Worm (Caenorhabditis elegans): ENCODE data around the gene srh-128.

Gene srh-128

DNA sequence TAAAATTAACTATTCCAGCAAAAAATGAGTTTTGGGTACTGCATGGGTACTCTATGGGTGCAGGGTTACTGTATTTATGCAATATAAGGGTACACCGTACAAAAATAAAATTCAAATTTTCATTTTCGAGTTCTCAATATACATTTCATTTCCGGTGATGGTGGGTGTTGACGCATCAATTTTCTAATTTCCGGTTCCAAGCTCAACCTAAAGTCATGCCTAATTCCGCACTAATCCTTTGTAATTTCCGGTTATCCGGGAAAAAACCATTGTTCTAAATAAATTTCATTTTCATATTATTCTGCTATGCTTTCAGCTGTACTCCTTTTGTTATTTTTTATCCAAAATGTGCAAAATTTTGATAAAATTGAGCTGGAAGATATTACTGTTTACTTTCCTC lies 45.7 kb downstream of the srh-128 start, which contains the start of gene gcy-21:
Gene gcy-21, plus strand, starts transcription at position 301 of the 400 bp plus-strand sequence.
- TF ChIP-seq unc-62 (GFP tag; optimal IDR thresholded peaks at IDR 0.05) (no peak), mab-5 (tag; optimal IDR thresholded peaks at IDR 0.05) (no peak), unc-55 (GFP tag; optimal IDR thresholded peaks at IDR 0.05) (no peak), skn-1 (tag; optimal IDR thresholded peaks at IDR 0.05) (no peak), nhr-25 (tag; optimal IDR thresholded peaks at IDR 0.05) (no peak), alr-1 (tag; optimal IDR thresholded peaks at IDR 0.05) (no peak)

DNA sequence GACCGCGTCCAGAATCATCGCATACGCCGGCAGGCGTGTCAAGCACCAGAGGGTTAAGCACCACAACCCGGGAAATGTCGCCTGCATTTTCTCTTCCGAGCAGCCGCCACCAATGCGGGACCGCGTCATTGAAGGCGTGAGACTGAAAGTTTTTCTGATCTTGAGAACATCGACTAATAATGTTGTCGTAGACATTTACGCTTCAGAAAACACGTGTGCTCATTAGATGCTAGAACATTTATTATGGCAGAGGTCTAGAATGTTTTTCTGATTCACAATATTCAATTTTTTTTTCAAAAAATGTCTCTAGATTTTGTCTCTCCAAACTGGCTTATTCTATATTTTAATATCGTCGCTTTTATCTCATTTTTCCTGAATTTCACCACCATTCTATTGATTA lies 48.5 kb downstream of the srh-128 start, which contains the start of gene sri-47:
Gene sri-47, plus strand, starts transcription at position 301 of the 400 bp plus-strand sequence.
- TF ChIP-seq blmp-1 (tag; optimal IDR thresholded peaks at IDR 0.05; ENCODE audit: insufficient read depth) (no peak), gmeb-1 (tag; optimal IDR thresholded peaks at IDR 0.05) (no peak), aly-2 (tag; optimal IDR thresholded peaks at IDR 0.05) (no peak), crh-2 (tag; optimal IDR thresholded peaks at IDR 0.05) (no peak), F13H6.1 (tag; optimal IDR thresholded peaks at IDR 0.05) (no peak), zag-1 (tag; optimal IDR thresholded peaks at IDR 0.05) (no peak), Y55F3AM.14 (GFP tag; optimal IDR thresholded peaks at IDR 0.05) (no peak), ZK546.5 (tag; optimal IDR thresholded peaks at IDR 0.05) (no peak), ztf-4 (tag; optimal IDR thresholded peaks at IDR 0.05) (no peak), mab-5 (tag; optimal IDR thresholded peaks at IDR 0.05) (no peak), lin-11 (tag; optimal IDR thresholded peaks at IDR 0.05) (no peak), nhr-129 (tag; optimal IDR thresholded peaks at IDR 0.05) (no peak), snpc-4 (tag; optimal IDR thresholded peaks at IDR 0.05) (no peak), elt-1 (tag; optimal IDR thresholded peaks at IDR 0.05) (no peak), lsy-2 (tag; optimal IDR thresholded peaks at IDR 0.05) (no peak), sma-9 (GFP tag; optimal IDR thresholded peaks at IDR 0.05) (no peak), sma-9 (tag; optimal IDR thresholded peaks at IDR 0.05) (no peak), nhr-237 (tag; optimal IDR thresholded peaks at IDR 0.05) (no peak), nhr-21 (tag; optimal IDR thresholded peaks at IDR 0.05) (no peak)

Measured in whole organism, L2 larva.